Worm (Caenorhabditis elegans): ENCODE data around the gene Y38H6C.9.
"Not testable (repeated sequence)": the region's sequence is repeated elsewhere in the genome, so short reads cannot be mapped to it uniquely, and the experiment has no call there.

Gene Y38H6C.9

ce11 chrV:20513661-20514060, 8.4 kb downstream of the Y38H6C.9 start, which contains the start of gene Y38H6C.8:
TSS of gene Y38H6C.8 (plus strand) at chrV:20513961.
- TF ChIP-seq lin-15B, hmg-11, snpc-4 (tag; optimal IDR thresholded peaks at IDR 0.05): not testable (repeated sequence)

ce11 chrV:20509427-20509826, 12.6 kb downstream of the Y38H6C.9 start:
- TF ChIP-seq tbx-2 (tag; optimal IDR thresholded peaks at IDR 0.05) (no peak), fkh-2 (tag; optimal IDR thresholded peaks at IDR 0.05) (no peak), ceh-82 (tag; optimal IDR thresholded peaks at IDR 0.05) (no peak), ZK546.5 (tag; optimal IDR thresholded peaks at IDR 0.05) (no peak), ama-1 (optimal IDR thresholded peaks at IDR 0.05) (no peak), egl-5 (tag; optimal IDR thresholded peaks at IDR 0.05) (no peak), mml-1 (tag; optimal IDR thresholded peaks at IDR 0.05) (no peak), daf-12 (tag; optimal IDR thresholded peaks at IDR 0.05) (no peak), fos-1 (tag; optimal IDR thresholded peaks at IDR 0.05) (no peak)

- TF ChIP-seq egl-5 (tag; optimal IDR thresholded peaks at IDR 0.05) (no peak), unc-39 (tag; optimal IDR thresholded peaks at IDR 0.05) (no peak), ztf-4 (tag; optimal IDR thresholded peaks at IDR 0.05) (no peak), ceh-16 (tag; optimal IDR thresholded peaks at IDR 0.05) (no peak), jun-1 (tag; optimal IDR thresholded peaks at IDR 0.05) (no peak), ceh-82 (tag; optimal IDR thresholded peaks at IDR 0.05) (no peak), egl-27 (tag; optimal IDR thresholded peaks at IDR 0.05) (no peak), nhr-28 (tag; optimal IDR thresholded peaks at IDR 0.05) (no peak), lin-15B (tag; optimal IDR thresholded peaks at IDR 0.05) (no peak), daf-12 (tag; optimal IDR thresholded peaks at IDR 0.05) (no peak), aly-2 (tag; optimal IDR thresholded peaks at IDR 0.05) (no peak), lsy-12 (tag; optimal IDR thresholded peaks at IDR 0.05) (no peak), ceh-9 (tag; optimal IDR thresholded peaks at IDR 0.05) (no peak), nhr-67 (tag; optimal IDR thresholded peaks at IDR 0.05) (no peak), nfya-1 (tag; optimal IDR thresholded peaks at IDR 0.05; ENCODE audit: insufficient read depth) (no peak), nhr-25 (tag; optimal IDR thresholded peaks at IDR 0.05) (no peak), ztf-11 (tag; optimal IDR thresholded peaks at IDR 0.05) (no peak), nhr-77 (tag; optimal IDR thresholded peaks at IDR 0.05) (no peak)
These were observed 15.5 kb downstream of the Y38H6C.9 start for ce11 chrV:20506542-20506941.

ce11 chrV:20504997-20505396, 17.1 kb downstream of the Y38H6C.9 start, which contains the start of gene Y38H6C.4:
TSS of gene Y38H6C.4 (minus strand) at chrV:20505097.
- TF ChIP-seq ceh-28 (tag; optimal IDR thresholded peaks at IDR 0.05) (no peak), nfya-1 (tag; optimal IDR thresholded peaks at IDR 0.05; ENCODE audit: insufficient read depth) (no peak), snpc-4 (tag; optimal IDR thresholded peaks at IDR 0.05) (no peak)

- TF ChIP-seq nhr-77 (tag; optimal IDR thresholded peaks at IDR 0.05) = no peak
- no peak for TF ChIP-seq nhr-12 (tag; optimal IDR thresholded peaks at IDR 0.05)
These were observed 21.7 kb downstream of the Y38H6C.9 start, which contains the start of gene dct-14 for ce11 chrV:20500405-20500804. TSS of gene dct-14 (minus strand) at chrV:20500505.

- TF ChIP-seq elt-2 (tag; optimal IDR thresholded peaks at IDR 0.05) (peak; percentile 30), pqm-1 (tag; optimal IDR thresholded peaks at IDR 0.05) (peak; percentile 8), nhr-11 (tag; optimal IDR thresholded peaks at IDR 0.05) (no peak), snpc-4 (tag; optimal IDR thresholded peaks at IDR 0.05) (no peak), R02D3.7 (tag; optimal IDR thresholded peaks at IDR 0.05) (no peak), ceh-82 (tag; optimal IDR thresholded peaks at IDR 0.05) (no peak), skn-1 (tag; optimal IDR thresholded peaks at IDR 0.05) (no peak)
These were observed 22.4 kb downstream of the Y38H6C.9 start for ce11 chrV:20499642-20500041.

- TF ChIP-seq sea-2 (GFP tag; optimal IDR thresholded peaks at IDR 0.05) = no peak
- TF ChIP-seq ama-1 (optimal IDR thresholded peaks at IDR 0.05) = peak; percentile 39
- peak; percentile 97 for TF ChIP-seq elt-2 (tag; optimal IDR thresholded peaks at IDR 0.05)
- TF ChIP-seq egl-5 (tag; optimal IDR thresholded peaks at IDR 0.05) = no peak
- TF ChIP-seq jun-1 (tag; optimal IDR thresholded peaks at IDR 0.05) = no peak
- TF ChIP-seq lsy-12 (tag; optimal IDR thresholded peaks at IDR 0.05) = no peak
- TF ChIP-seq pqm-1 (tag; optimal IDR thresholded peaks at IDR 0.05) = peak; percentile 90
These were observed 23.1 kb downstream of the Y38H6C.9 start, which contains the start of gene dct-16 for ce11 chrV:20498980-20499379. TSS of gene dct-16 (minus strand) at chrV:20499057.
